Worm (Caenorhabditis elegans): ENCODE measurements around the gene Y48B6A.5.

ce11 chrII:14143838-14144268, 31.1 kb downstream of the Y48B6A.5 start, which contains the start of gene W03H9.2:
- no peak for TF ChIP-seq elt-1 (tag; optimal IDR thresholded peaks at IDR 0.05; ENCODE audit: borderline replicate concordance, insufficient read depth)
- TF ChIP-seq snpc-4 (tag; optimal IDR thresholded peaks at IDR 0.05) = no peak
- peak; percentile 62 for TF ChIP-seq cnd-1 (tag; optimal IDR thresholded peaks at IDR 0.05)
- no peak for TF ChIP-seq unc-62 (GFP tag; optimal IDR thresholded peaks at IDR 0.05)
- TF ChIP-seq nhr-237 (tag; optimal IDR thresholded peaks at IDR 0.05) = peak; percentile 43
- no peak for TF ChIP-seq elt-3 (tag; optimal IDR thresholded peaks at IDR 0.05)
- TF ChIP-seq blmp-1 (tag; optimal IDR thresholded peaks at IDR 0.05) = no peak
- peak; percentile 8 for TF ChIP-seq ham-2 (GFP tag; optimal IDR thresholded peaks at IDR 0.05)
- no peak for TF ChIP-seq mep-1 (tag; optimal IDR thresholded peaks at IDR 0.05)
- TF ChIP-seq ztf-11 (tag; optimal IDR thresholded peaks at IDR 0.05) = no peak
- peak; percentile 69 for TF ChIP-seq ces-1 (GFP tag; optimal IDR thresholded peaks at IDR 0.05)
- TF ChIP-seq ceh-39 (tag; optimal IDR thresholded peaks at IDR 0.05) = no peak

Data from whole organism, mixed stage, embryonic.